Worm (Caenorhabditis elegans) whole organism, L1 larva: ENCODE results near the gene cyp-25A1.

Experiments used
- blmp-1 ChIP-seq: fragments of 150-350 bp; optimal IDR thresholded peaks from 2 replicates; lab custom pipeline; 2014; ENCODE audit warnings: missing biosample characterization, missing genetic modification characterization
- dpl-1 ChIP-seq, 3 experiments: fragments of 150-350 bp in 2 of 3; sonication (generic microtip) in 1 of 3; optimal IDR thresholded peaks; 2 replicates each; lab custom pipeline; 2014 to 2017; ENCODE audit warnings: missing biosample characterization in 3 of 3, missing genetic modification characterization in 3 of 3, missing genetic modification reagents in 3 of 3
- dsc-1 ChIP-seq: sonication (generic microtip); optimal IDR thresholded peaks from 2 replicates; lab custom pipeline; 2016; ENCODE audit warnings: mild to moderate bottlenecking, missing genetic modification characterization, missing compliant biosample characterization
- efl-1 ChIP-seq, 4 experiments: fragments of 150-350 bp; optimal IDR thresholded peaks in 3 of 4; peaks in 1 of 4; 1 replicate in 1 of 4; 2 replicates in 3 of 4; lab custom pipeline; 2014; ENCODE audit warnings: missing biosample characterization in 2 of 4, missing genetic modification characterization in 2 of 4, missing genetic modification reagents in 2 of 4
- lin-13 ChIP-seq: fragments of 150-350 bp; optimal IDR thresholded peaks from 2 replicates; lab custom pipeline; 2014; ENCODE audit warnings: missing biosample characterization, missing genetic modification reagents, missing genetic modification characterization
- lin-14 ChIP-seq: fragments of 200-800 bp; sonication (Bioruptor generic); optimal IDR thresholded peaks from 2 replicates; lab custom pipeline; 2018; ENCODE audit warnings: mild to moderate bottlenecking, missing genetic modification characterization, moderate library complexity, missing compliant biosample characterization
- lir-3 ChIP-seq: sonication (generic microtip); optimal IDR thresholded peaks from 2 replicates; lab custom pipeline; 2016; ENCODE audit warnings: mild to moderate bottlenecking, missing genetic modification characterization, moderate library complexity, missing compliant biosample characterization; ENCODE audit not compliant: poor library complexity
- nhr-85 ChIP-seq: sonication (generic microtip); peaks from one replicate; lab custom pipeline; 2016; ENCODE audit warnings: missing genetic modification characterization, inconsistent platforms, missing compliant biosample characterization
- skn-1 ChIP-seq: fragments of 150-350 bp; optimal IDR thresholded peaks from 2 replicates; lab custom pipeline; 2014; ENCODE audit warnings: missing biosample characterization, missing genetic modification characterization
- unc-30 ChIP-seq: sonication (generic microtip); optimal IDR thresholded peaks from 2 replicates; lab custom pipeline; 2017; ENCODE audit warnings: missing biosample characterization, missing genetic modification characterization
- unc-62 ChIP-seq: fragments of 150-350 bp; optimal IDR thresholded peaks from 2 replicates; lab custom pipeline; 2014; ENCODE audit warnings: missing biosample characterization, missing genetic modification reagents, missing genetic modification characterization
- zag-1 ChIP-seq: fragments of 150-350 bp; optimal IDR thresholded peaks from 2 replicates; lab custom pipeline; 2014; ENCODE audit warnings: missing biosample characterization, missing genetic modification characterization

cyp-25A1 gene

DNA sequence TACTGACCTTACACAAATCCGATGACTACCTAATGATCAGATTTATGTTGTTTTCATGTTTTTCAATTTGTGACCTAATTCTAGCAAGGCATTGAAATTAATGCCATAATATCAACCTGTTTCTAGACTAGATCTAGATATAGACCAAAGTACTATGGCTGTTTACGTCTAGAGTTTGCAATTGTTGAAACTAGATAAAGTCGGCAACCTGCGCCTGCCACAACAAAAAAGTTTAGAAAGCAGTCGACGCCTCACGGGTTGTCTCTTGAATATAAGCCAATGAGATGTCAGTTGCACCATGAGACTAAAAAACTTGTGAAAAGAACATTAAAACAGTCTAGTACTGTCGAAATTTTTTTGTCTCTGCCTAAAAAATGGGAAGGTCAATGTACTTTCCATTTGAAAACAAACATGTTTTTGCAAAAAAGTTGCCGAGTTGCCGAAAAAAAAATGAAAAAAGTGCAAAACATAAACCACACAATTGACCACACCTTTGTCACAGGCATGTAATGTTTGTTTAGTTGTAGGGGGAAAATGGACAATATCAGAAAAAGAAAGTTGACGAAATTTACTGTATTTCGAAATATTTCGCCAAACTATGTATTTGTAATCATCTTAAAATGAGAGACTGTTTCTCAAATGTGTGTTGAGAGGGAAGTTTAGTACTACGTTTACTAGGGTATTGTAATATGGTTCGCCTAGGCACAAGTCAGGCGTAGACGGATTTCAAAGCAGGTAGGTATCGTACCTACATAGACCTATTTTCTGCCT, 46.8 kb downstream of the cyp-25A1 start:
- peak; percentile 54 for TF ChIP-seq nhr-85
- TF ChIP-seq blmp-1, result no peak
- TF ChIP-seq skn-1 (tag; lab: Kevin White, UChicago), result peak; percentile 79
- no peak for TF ChIP-seq efl-1 (optimal IDR thresholded peaks at IDR 0.05; lab: Kevin White, UChicago)
- TF ChIP-seq efl-1 (GFP tag; optimal IDR thresholded peaks at IDR 0.05 in 1 of 2; lab: Kevin White, UChicago), result peak in 1 of 2 experiments; percentile 87
- TF ChIP-seq unc-62 (GFP tag; lab: Kevin White, UChicago), result no peak

DNA sequence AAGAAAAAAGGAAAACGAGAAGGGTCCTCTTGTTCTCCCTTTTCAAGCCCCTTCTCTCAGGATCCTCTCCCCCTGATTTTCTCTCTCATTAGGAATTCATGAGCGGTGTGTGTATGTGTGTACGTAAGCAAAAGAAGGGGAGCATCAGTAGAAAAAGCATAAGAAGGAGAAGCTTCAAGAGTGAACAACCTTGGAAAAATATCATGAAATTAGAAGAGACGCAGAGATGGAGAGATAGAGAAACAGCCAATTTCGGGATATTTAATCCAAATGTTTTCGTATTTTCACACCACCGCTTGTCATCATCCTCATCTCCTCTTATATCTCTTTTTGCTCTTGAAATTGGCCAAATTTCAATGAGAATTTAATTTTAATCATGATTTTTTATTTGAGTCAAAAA, 50.8 kb downstream of the cyp-25A1 start:
- TF ChIP-seq lin-13 (GFP tag; lab: Kevin White, UChicago), result no peak
- peak; percentile 68 for TF ChIP-seq dsc-1 (tag; lab: Kevin White, UChicago)
- peak; percentile 7 for TF ChIP-seq zag-1
- no peak for TF ChIP-seq dpl-1 (GFP tag; optimal IDR thresholded peaks at IDR 0.05; lab: Kevin White, UChicago)
- TF ChIP-seq lir-3 (tag; lab: Kevin White, UChicago), result no peak
- TF ChIP-seq unc-30 (tag; lab: Kevin White, UChicago), result no peak
- TF ChIP-seq lin-14, result peak; percentile 62
